Fruit fly (Drosophila melanogaster) whole organism, embryonic: ENCODE data around the gene CG3008.

Experiments
- CG3838 ChIP-seq: fragments of 200-800 bp; sonication (Bioruptor generic); optimal IDR thresholded peaks from 3 replicates; lab custom pipeline; 2016; ENCODE audit warnings: missing biosample characterization, missing genetic modification characterization
- CG4707 ChIP-seq: fragments of 200-800 bp; sonication (Bioruptor generic); optimal IDR thresholded peaks from 2 replicates; lab custom pipeline; 2018; ENCODE audit warnings: missing biosample characterization, mild to moderate bottlenecking, missing genetic modification characterization, moderate library complexity
- dimm ChIP-seq: fragments of 200-800 bp; sonication (Bioruptor generic); IDR thresholded peaks from 2 replicates; pipeline ENCODE4 v1.3.6; 2022; ENCODE audit warnings: missing biosample characterization, missing genetic modification characterization

- TF ChIP-seq CG3838 (no peak), dimm (GFP tag; lab: Robert Waterston, UW) (no peak), CG4707 (GFP tag; lab: Kevin White, UChicago) (no peak)
Observed at dm6 chr2L:4889451-4890045, 6.5 kb downstream of the CG3008 start, which contains the start of gene CG15625.
